Worm (Caenorhabditis elegans) whole organism, mixed stage, embryonic: Measurements from ENCODE around the gene ttr-32.

Source experiments
- ces-1 ChIP-seq: fragments of 150-350 bp; optimal IDR thresholded peaks from 2 replicates; lab custom pipeline; 2014; ENCODE audit warnings: missing biosample characterization, missing genetic modification reagents, missing genetic modification characterization
- nhr-237 ChIP-seq: fragments of 150-350 bp; optimal IDR thresholded peaks from 2 replicates; lab custom pipeline; 2014; ENCODE audit warnings: missing biosample characterization, missing genetic modification characterization
- snpc-4 ChIP-seq: fragments of 150-350 bp; optimal IDR thresholded peaks from 2 replicates; lab custom pipeline; 2014; ENCODE audit warnings: missing biosample characterization, missing genetic modification characterization
- unc-39 ChIP-seq: fragments of 150-350 bp; optimal IDR thresholded peaks from 2 replicates; lab custom pipeline; 2014; ENCODE audit warnings: missing biosample characterization, missing genetic modification characterization

DNA sequence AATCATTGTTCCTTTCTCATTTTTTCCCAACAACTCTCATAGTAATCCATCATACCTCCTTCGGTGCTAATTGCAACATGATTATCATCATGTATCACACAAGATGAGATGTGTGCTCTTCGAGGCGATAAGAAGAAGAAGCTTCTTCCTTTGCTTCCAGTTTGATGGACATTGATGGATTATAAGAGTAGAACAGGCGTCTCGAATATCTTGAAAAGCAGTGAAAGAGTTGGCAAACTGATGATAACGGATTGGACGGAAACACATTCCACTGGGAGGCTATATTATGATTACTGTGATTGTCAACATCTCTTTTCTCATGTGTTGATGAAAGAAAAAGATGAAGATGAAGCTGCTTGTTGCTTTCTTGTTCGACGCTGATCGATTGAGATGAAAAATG is 6.3 kb upstream of the ttr-32 start:
- no peak for TF ChIP-seq snpc-4
- no peak for TF ChIP-seq unc-39 (tag; lab: Kevin White, UChicago)
- no peak for TF ChIP-seq nhr-237 (tag; lab: Kevin White, UChicago)
- TF ChIP-seq ces-1 (GFP tag; lab: Kevin White, UChicago) = no peak
